Worm (Caenorhabditis elegans) whole organism, L4 larva: ENCODE results near the gene ttr-24.

Experiments
- Y5F2A.4 ChIP-seq: fragments of 200-800 bp; sonication (Bioruptor generic); optimal IDR thresholded peaks from 2 replicates; lab custom pipeline; 2018; ENCODE audit warnings: mild to moderate bottlenecking, missing genetic modification characterization, missing compliant biosample characterization
- aha-1 ChIP-seq: fragments of 150-350 bp; peaks from one replicate; lab custom pipeline; 2014; ENCODE audit warnings: missing biosample characterization, missing genetic modification characterization
- ceh-32 ChIP-seq: sonication (generic microtip); optimal IDR thresholded peaks from 2 replicates; lab custom pipeline; 2016; ENCODE audit warnings: mild to moderate bottlenecking, missing genetic modification characterization, missing compliant biosample characterization; ENCODE audit not compliant: poor library complexity
- ces-1 ChIP-seq: fragments of 150-350 bp; sonication (generic microtip); optimal IDR thresholded peaks from 4 replicates; lab custom pipeline; 2014; ENCODE audit warnings: missing biosample characterization, missing genetic modification reagents, missing genetic modification characterization
- lin-15B ChIP-seq: fragments of 150-350 bp; sonication (generic microtip); optimal IDR thresholded peaks from 3 replicates; lab custom pipeline; 2014; ENCODE audit warnings: missing biosample characterization, missing genetic modification characterization
- lin-39 ChIP-seq: fragments of 150-350 bp; optimal IDR thresholded peaks from 2 replicates; lab custom pipeline; 2014; ENCODE audit warnings: missing biosample characterization, missing genetic modification reagents, missing genetic modification characterization
- lir-3 ChIP-seq: sonication (generic microtip); optimal IDR thresholded peaks from 2 replicates; lab custom pipeline; 2016; ENCODE audit warnings: mild to moderate bottlenecking, missing genetic modification characterization, missing compliant biosample characterization
- madf-5 ChIP-seq, 2 experiments: fragments of 200-800 bp; sonication (Bioruptor generic); IDR thresholded peaks; 2 replicates each; pipeline ENCODE4 v1.3.6; 2022; ENCODE audit warnings: missing compliant biosample characterization in 2 of 2, missing genetic modification characterization in 2 of 2
- nhr-237 ChIP-seq: sonication (generic microtip); optimal IDR thresholded peaks from 2 replicates; lab custom pipeline; 2017; ENCODE audit warnings: missing biosample characterization, missing genetic modification characterization
- nhr-6 ChIP-seq: fragments of 150-350 bp; optimal IDR thresholded peaks from 2 replicates; lab custom pipeline; 2014; ENCODE audit warnings: missing biosample characterization, missing genetic modification characterization
- saeg-2 ChIP-seq: fragments of 200-800 bp; sonication (Bioruptor generic); IDR thresholded peaks from 2 replicates; pipeline ENCODE4 v1.3.6; 2022; ENCODE audit warnings: missing genetic modification reagents, missing genetic modification characterization, missing compliant biosample characterization
- set-16 ChIP-seq: fragments of 200-800 bp; sonication (Bioruptor generic); IDR thresholded peaks from 2 replicates; pipeline ENCODE4 v1.3.6; 2022; ENCODE audit warnings: missing genetic modification reagents, missing genetic modification characterization, missing compliant biosample characterization
- zfp-2 ChIP-seq: sonication (generic microtip); optimal IDR thresholded peaks from 2 replicates; lab custom pipeline; 2016; ENCODE audit warnings: mild to moderate bottlenecking, missing genetic modification characterization, missing compliant biosample characterization
- zip-11 ChIP-seq: fragments of 200-800 bp; sonication (Bioruptor generic); IDR thresholded peaks from 2 replicates; pipeline ENCODE4 v1.3.6; 2022; ENCODE audit warnings: missing genetic modification characterization, missing compliant biosample characterization

Gene ttr-24

DNA sequence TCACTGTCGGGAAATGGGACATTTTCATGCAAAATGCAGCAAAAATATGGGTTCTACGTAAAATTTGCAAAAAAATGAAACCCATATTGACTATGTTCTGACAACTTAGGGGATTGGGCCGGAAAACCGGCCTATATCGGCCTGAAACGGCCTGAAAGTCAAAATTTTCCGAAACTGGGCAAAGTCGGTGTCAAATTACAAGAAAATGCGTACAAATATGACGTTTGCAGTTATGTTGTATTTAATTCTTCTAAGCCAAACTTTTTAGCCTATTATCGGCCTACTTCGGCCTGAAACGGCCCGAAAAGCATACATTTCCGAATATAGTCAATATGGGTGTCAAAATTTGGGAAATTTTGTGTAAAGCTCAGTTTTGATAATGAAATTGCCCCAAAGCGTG is 44.6 kb downstream of the ttr-24 start:
- TF ChIP-seq ceh-32 (tag; lab: Kevin White, UChicago) = no peak
- no peak for TF ChIP-seq lin-15B (tag; lab: Kevin White, UChicago)
- TF ChIP-seq nhr-6 = no peak
- no peak for TF ChIP-seq lir-3 (tag; lab: Kevin White, UChicago)
- TF ChIP-seq lin-39 (tag; lab: Kevin White, UChicago) = no peak
- no peak for TF ChIP-seq madf-5 (GFP tag; IDR thresholded peaks at IDR 0.05; lab: Robert Waterston, UW)
- TF ChIP-seq zip-11 (GFP tag; lab: Robert Waterston, UW) = no peak
- TF ChIP-seq zfp-2 (tag; lab: Kevin White, UChicago) = no peak

DNA sequence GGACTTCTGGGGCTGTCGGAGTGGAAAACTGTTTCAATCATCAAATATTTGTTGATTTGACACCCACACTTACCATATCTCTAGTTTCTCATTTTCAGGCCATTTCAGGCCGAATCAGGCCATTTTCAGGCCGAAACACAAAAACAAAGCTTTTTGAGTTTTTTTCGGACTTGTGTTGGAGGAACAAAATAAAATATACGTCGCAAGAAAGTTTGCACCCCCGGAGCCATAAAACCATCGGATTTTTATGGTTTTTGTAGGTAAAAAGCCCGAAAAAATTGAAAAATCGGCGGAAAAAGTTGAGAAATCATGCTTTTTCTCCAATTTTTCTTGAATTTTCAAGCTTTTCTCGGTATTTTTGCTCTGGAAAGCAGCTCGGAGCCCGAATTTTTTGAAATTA is 47.9 kb downstream of the ttr-24 start, which contains the start of gene Y51A2D.1:
Y51A2D.1 (plus strand) TSS at position 301 of the 400 bp plus-strand sequence.
- TF ChIP-seq saeg-2 (GFP tag; lab: Robert Waterston, UW) (no peak), zfp-2 (tag; lab: Kevin White, UChicago) (no peak), nhr-237 (tag; lab: Kevin White, UChicago) (no peak)

ce11 chrV:18506772-18507171 is 49.7 kb downstream of the ttr-24 start:
- TF ChIP-seq aha-1 (tag; lab: Kevin White, UChicago) (peak; percentile 71), ces-1 (no peak), set-16 (peak; percentile 56; the same call in 1 of the 2 replicates), Y5F2A.4 (GFP tag; lab: Kevin White, UChicago) (no peak)
